In the genomic region with DNA sequence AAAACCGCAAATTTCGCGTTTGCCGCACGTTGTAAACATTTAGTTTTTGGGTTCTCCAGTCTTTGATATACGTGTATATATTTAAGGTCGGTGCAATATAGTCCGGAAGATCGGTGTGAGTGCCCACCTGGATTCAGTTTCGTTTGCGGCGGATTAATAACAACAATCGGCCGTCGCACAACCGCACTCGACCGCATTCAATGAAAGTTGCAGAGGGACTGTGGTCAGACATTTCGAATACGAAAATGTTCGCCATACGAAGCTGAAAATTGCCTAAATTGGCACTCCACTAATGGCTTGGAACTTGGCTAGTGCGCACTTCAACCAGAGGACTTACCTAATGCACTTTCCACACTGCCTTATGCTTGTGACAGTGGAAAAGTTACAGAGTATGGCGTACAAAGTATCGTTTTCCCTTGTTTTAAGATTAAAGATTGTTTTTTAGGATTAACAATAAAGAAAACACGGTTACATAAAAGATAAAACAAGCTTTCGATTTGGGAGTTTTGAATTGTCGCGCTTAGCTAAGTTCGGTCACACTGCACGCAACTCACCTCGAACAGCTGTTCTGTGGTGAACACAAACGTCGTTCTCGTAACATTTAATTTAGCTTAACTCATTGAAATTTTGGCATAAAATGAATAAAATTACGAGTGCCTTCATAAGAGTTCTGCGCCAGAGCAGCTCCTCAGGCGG, we compare ENCODE assay signal across 1 fruit fly cellular context.
TF ChIP-seq lines count a peak whose summit lies in the region.

A gene (minus strand): TSS at position 223 of the 696 bp plus-strand sequence.
A gene (plus strand): TSS at position 525 of the 696 bp plus-strand sequence.

TF ChIP-seq in whole organism, embryonic, 481 proteins besides CTCF, POLR2A, EP300 and RAD21 (continued from another document):
- no peak for TF ChIP-seq pb (GFP tag; optimal IDR thresholded peaks at IDR 0.05; lab: Kevin White, UChicago)
- no peak for TF ChIP-seq corto (GFP tag; optimal IDR thresholded peaks at IDR 0.05; lab: Kevin White, UChicago)
- TF ChIP-seq CG7786 (GFP tag; optimal IDR thresholded peaks at IDR 0.05; lab: Kevin White, UChicago), result peak; percentile 38
- TF ChIP-seq CG14441 (GFP tag; IDR thresholded peaks at IDR 0.05; lab: Robert Waterston, UW), result 0 out of 2 replicates have a peak, but pooled peaks have one; percentile 34
- TF ChIP-seq ssp (GFP tag; IDR thresholded peaks at IDR 0.05; lab: Robert Waterston, UW), result peak; percentile 99
- TF ChIP-seq chn (GFP tag; optimal IDR thresholded peaks at IDR 0.05; lab: Kevin White, UChicago), result peak; percentile 23
- no peak for TF ChIP-seq CG7556 (GFP tag; optimal IDR thresholded peaks at IDR 0.05; lab: Kevin White, UChicago)
- 0 out of 2 replicates have a peak, but pooled peaks have one; percentile 17 for TF ChIP-seq CG11696 (GFP tag; IDR thresholded peaks at IDR 0.05; lab: Robert Waterston, UW)
- peak; percentile 41 for TF ChIP-seq CG2712 (tag; optimal IDR thresholded peaks at IDR 0.05; lab: Kevin White, UChicago)
- no peak for TF ChIP-seq CG14965 (GFP tag; optimal IDR thresholded peaks at IDR 0.05; lab: Kevin White, UChicago; ENCODE audit: borderline replicate concordance)
- TF ChIP-seq phol (tag; optimal IDR thresholded peaks at IDR 0.05; lab: Kevin White, UChicago), result peak; percentile 84
